Worm (Caenorhabditis elegans) whole organism, L4 larva: Measurements from ENCODE around the gene cpg-19.
A peak's percentile ranks its signal among the peaks of the same experiment; 100 is the strongest.

Experiments
- F26F4.8 ChIP-seq: fragments of 200-800 bp; sonication (Bioruptor generic); conservative IDR thresholded peaks from 2 replicates; pipeline ENCODE4 v1.3.6; 2022; ENCODE audit warnings: missing genetic modification characterization, missing compliant biosample characterization
- R02D3.7 ChIP-seq: fragments of 150-350 bp; sonication (generic microtip); optimal IDR thresholded peaks from 3 replicates; lab custom pipeline; 2014; ENCODE audit warnings: missing biosample characterization, missing genetic modification characterization
- T20F7.1 ChIP-seq: fragments of 200-800 bp; sonication (Bioruptor generic); optimal IDR thresholded peaks from 2 replicates; lab custom pipeline; 2018; ENCODE audit warnings: mild to moderate bottlenecking, missing genetic modification characterization, missing compliant biosample characterization
- Y105C5A.15 ChIP-seq: fragments of 200-800 bp; sonication (Bioruptor generic); IDR thresholded peaks from 2 replicates; pipeline ENCODE4 v1.3.6; 2022; ENCODE audit warnings: missing genetic modification characterization, missing compliant biosample characterization
- Y75B8A.6 ChIP-seq: fragments of 200-800 bp; sonication (Bioruptor generic); IDR thresholded peaks from 2 replicates; pipeline ENCODE4 v1.3.6; 2022; ENCODE audit warnings: missing genetic modification reagents, missing genetic modification characterization, missing compliant biosample characterization
- ZK337.2 ChIP-seq: fragments of 200-800 bp; sonication (Bioruptor generic); IDR thresholded peaks from 2 replicates; pipeline ENCODE4 v1.3.6; 2022; ENCODE audit warnings: missing genetic modification reagents, missing genetic modification characterization, missing compliant biosample characterization
- arid-1 ChIP-seq: fragments of 200-800 bp; sonication (Bioruptor generic); conservative IDR thresholded peaks from 2 replicates; pipeline ENCODE4 v1.3.6; 2022; ENCODE audit warnings: missing genetic modification reagents, missing genetic modification characterization, missing compliant biosample characterization
- attf-4 ChIP-seq: sonication (generic microtip); optimal IDR thresholded peaks from 3 replicates; lab custom pipeline; 2017; ENCODE audit warnings: missing biosample characterization, missing genetic modification characterization
- ceh-44 ChIP-seq: fragments of 200-800 bp; sonication (Bioruptor generic); IDR thresholded peaks from 2 replicates; pipeline ENCODE4 v1.3.6; 2022; ENCODE audit warnings: missing genetic modification reagents, missing genetic modification characterization, missing compliant biosample characterization
- ctbp-1 ChIP-seq: fragments of 200-800 bp; sonication (Bioruptor generic); IDR thresholded peaks from 2 replicates; pipeline ENCODE4 v1.3.6; 2022; ENCODE audit warnings: missing genetic modification reagents, missing genetic modification characterization, missing compliant biosample characterization
- daf-12 ChIP-seq: fragments of 150-350 bp; optimal IDR thresholded peaks from 2 replicates; lab custom pipeline; 2014; ENCODE audit warnings: missing biosample characterization, missing genetic modification reagents, missing genetic modification characterization
- daf-16 ChIP-seq, 3 experiments: sonication (generic microtip); optimal IDR thresholded peaks; 2 replicates each; lab custom pipeline; 2016 to 2017; ENCODE audit warnings: missing genetic modification characterization in 3 of 3, missing genetic modification reagents in 3 of 3, mild to moderate bottlenecking in 2 of 3, missing compliant biosample characterization in 2 of 3, missing biosample characterization in 1 of 3, moderate library complexity in 1 of 3
- daf-8 ChIP-seq: fragments of 200-800 bp; sonication (Bioruptor generic); IDR thresholded peaks from 2 replicates; pipeline ENCODE4 v1.3.6; 2022; ENCODE audit warnings: missing genetic modification characterization, missing compliant biosample characterization
- dmd-6 ChIP-seq: fragments of 200-800 bp; sonication (Bioruptor generic); IDR thresholded peaks from 2 replicates; pipeline ENCODE4 v1.3.6; 2022; ENCODE audit warnings: missing genetic modification reagents, missing genetic modification characterization, missing compliant biosample characterization
- dpl-1 ChIP-seq: fragments of 150-350 bp; optimal IDR thresholded peaks from 2 replicates; lab custom pipeline; 2014; ENCODE audit warnings: missing biosample characterization, missing genetic modification reagents, missing genetic modification characterization
- dve-1 ChIP-seq: sonication (generic microtip); optimal IDR thresholded peaks from 2 replicates; lab custom pipeline; 2017; ENCODE audit warnings: antibody characterized with exemption, mild to moderate bottlenecking, missing genetic modification characterization, missing compliant biosample characterization; ENCODE audit not compliant: insufficient read depth
- egl-27 ChIP-seq: sonication (generic microtip); optimal IDR thresholded peaks from 3 replicates; lab custom pipeline; 2017; ENCODE audit warnings: missing biosample characterization, missing genetic modification reagents, missing genetic modification characterization
- egl-43 ChIP-seq: fragments of 200-800 bp; sonication (Bioruptor generic); IDR thresholded peaks from 2 replicates; pipeline ENCODE4 v1.3.6; 2022; ENCODE audit warnings: missing genetic modification reagents, missing genetic modification characterization, missing compliant biosample characterization
- fkh-10 ChIP-seq: fragments of 150-350 bp; optimal IDR thresholded peaks from 2 replicates; lab custom pipeline; 2014; ENCODE audit warnings: missing biosample characterization, missing genetic modification reagents, missing genetic modification characterization
- hif-1 ChIP-seq, 2 experiments: sonication (generic microtip); optimal IDR thresholded peaks; 2 replicates each; lab custom pipeline; 2016 to 2017; ENCODE audit warnings: missing compliant biosample characterization in 2 of 2, missing genetic modification characterization in 2 of 2, missing genetic modification reagents in 2 of 2, missing genotype in 2 of 2, mild to moderate bottlenecking in 1 of 2
- hlh-11 ChIP-seq: fragments of 200-800 bp; sonication (Bioruptor generic); optimal IDR thresholded peaks from 2 replicates; lab custom pipeline; 2018; ENCODE audit warnings: mild to moderate bottlenecking, missing genetic modification characterization, missing compliant biosample characterization
- hlh-30 ChIP-seq: sonication (generic microtip); optimal IDR thresholded peaks from 2 replicates; lab custom pipeline; 2017; ENCODE audit warnings: antibody characterized with exemption, mild to moderate bottlenecking, missing genetic modification characterization, missing compliant biosample characterization; ENCODE audit not compliant: insufficient read depth
- hmg-1.1 ChIP-seq: fragments of 200-800 bp; sonication (Bioruptor generic); IDR thresholded peaks from 2 replicates; pipeline ENCODE4 v1.3.6; 2022; ENCODE audit warnings: missing genetic modification reagents, missing genetic modification characterization, missing compliant biosample characterization
- lim-7 ChIP-seq: fragments of 200-800 bp; sonication (Bioruptor generic); IDR thresholded peaks from 2 replicates; pipeline ENCODE4 v1.3.6; 2022; ENCODE audit warnings: missing genetic modification characterization, missing compliant biosample characterization
- lin-13 ChIP-seq: fragments of 150-350 bp; optimal IDR thresholded peaks from 2 replicates; lab custom pipeline; 2014; ENCODE audit warnings: missing biosample characterization, missing genetic modification reagents, missing genetic modification characterization
- lin-15B ChIP-seq: fragments of 150-350 bp; sonication (generic microtip); optimal IDR thresholded peaks from 3 replicates; lab custom pipeline; 2014; ENCODE audit warnings: missing biosample characterization, missing genetic modification characterization
- lin-29 ChIP-seq: fragments of 200-800 bp; sonication (Bioruptor generic); IDR thresholded peaks from 2 replicates; pipeline ENCODE4 v1.3.6; 2022; ENCODE audit warnings: missing genetic modification reagents, missing genetic modification characterization, missing compliant biosample characterization
- lin-38 ChIP-seq: fragments of 200-800 bp; sonication (Bioruptor generic); IDR thresholded peaks from 2 replicates; pipeline ENCODE4 v1.3.6; 2022; ENCODE audit warnings: missing genetic modification reagents, missing genetic modification characterization, missing compliant biosample characterization
- madf-9 ChIP-seq: fragments of 200-800 bp; sonication (Bioruptor generic); conservative IDR thresholded peaks from 2 replicates; pipeline ENCODE4 v1.3.6; 2022; ENCODE audit warnings: missing genetic modification reagents, missing genetic modification characterization, missing compliant biosample characterization
- mdt-29 ChIP-seq: fragments of 200-800 bp; sonication (Bioruptor generic); IDR thresholded peaks from 2 replicates; pipeline ENCODE4 v1.3.6; 2022; ENCODE audit warnings: missing genetic modification reagents, missing genetic modification characterization, missing compliant biosample characterization
- mes-2 ChIP-seq: sonication (generic microtip); optimal IDR thresholded peaks from 2 replicates; lab custom pipeline; 2016; ENCODE audit warnings: missing genotype, mild to moderate bottlenecking, missing genetic modification characterization, missing compliant biosample characterization; ENCODE audit not compliant: poor library complexity, severe bottlenecking
- mxl-2 ChIP-seq: fragments of 200-800 bp; sonication (Bioruptor generic); conservative IDR thresholded peaks from 2 replicates; pipeline ENCODE4 v1.3.6; 2022; ENCODE audit warnings: missing genetic modification reagents, missing genetic modification characterization, missing compliant biosample characterization
- mxl-3 ChIP-seq: fragments of 200-800 bp; sonication (Bioruptor generic); optimal IDR thresholded peaks from 2 replicates; lab custom pipeline; 2018; ENCODE audit warnings: mild to moderate bottlenecking, missing genetic modification characterization, missing compliant biosample characterization
- nhr-111 ChIP-seq: fragments of 200-800 bp; sonication (Bioruptor generic); optimal IDR thresholded peaks from 2 replicates; lab custom pipeline; 2018; ENCODE audit warnings: mild to moderate bottlenecking, missing genetic modification characterization, missing compliant biosample characterization
- nhr-237 ChIP-seq: sonication (generic microtip); optimal IDR thresholded peaks from 2 replicates; lab custom pipeline; 2017; ENCODE audit warnings: missing biosample characterization, missing genetic modification characterization
- nhr-25 ChIP-seq: sonication (generic microtip); optimal IDR thresholded peaks from 2 replicates; lab custom pipeline; 2017; ENCODE audit warnings: missing genetic modification characterization, mild to moderate bottlenecking, missing compliant biosample characterization, antibody characterized with exemption, moderate library complexity, borderline replicate concordance; ENCODE audit not compliant: insufficient read depth
- nhr-28 ChIP-seq: fragments of 150-350 bp; optimal IDR thresholded peaks from 2 replicates; lab custom pipeline; 2014; ENCODE audit warnings: missing biosample characterization, missing genetic modification characterization
- nhr-41 ChIP-seq: fragments of 200-800 bp; sonication (Bioruptor generic); IDR thresholded peaks from 2 replicates; pipeline ENCODE4 v1.3.6; 2022; ENCODE audit warnings: missing genetic modification reagents, missing genetic modification characterization, missing compliant biosample characterization
- nhr-42 ChIP-seq: fragments of 200-800 bp; sonication (Bioruptor generic); IDR thresholded peaks from 2 replicates; pipeline ENCODE4 v1.3.6; 2022; ENCODE audit warnings: missing genetic modification characterization, missing compliant biosample characterization
- nhr-76 ChIP-seq: fragments of 150-350 bp; optimal IDR thresholded peaks from 2 replicates; lab custom pipeline; 2014; ENCODE audit warnings: missing biosample characterization, missing genetic modification characterization
- sdz-12 ChIP-seq: fragments of 200-800 bp; sonication (Bioruptor generic); optimal IDR thresholded peaks from 2 replicates; lab custom pipeline; 2018; ENCODE audit warnings: mild to moderate bottlenecking, missing genetic modification characterization, missing compliant biosample characterization
- snpc-1.2 ChIP-seq: fragments of 200-800 bp; sonication (Bioruptor generic); IDR thresholded peaks from 2 replicates; pipeline ENCODE4 v1.3.6; 2022; ENCODE audit warnings: missing genetic modification reagents, missing genetic modification characterization, missing compliant biosample characterization
- spr-1 ChIP-seq: sonication (generic microtip); optimal IDR thresholded peaks from 2 replicates; lab custom pipeline; 2016; ENCODE audit warnings: mild to moderate bottlenecking, missing genetic modification characterization, missing compliant biosample characterization
- tra-1 ChIP-seq: fragments of 200-800 bp; sonication (Bioruptor generic); IDR thresholded peaks from 2 replicates; pipeline ENCODE4 v1.3.6; 2022; ENCODE audit warnings: missing genetic modification reagents, missing genetic modification characterization, missing compliant biosample characterization
- unc-39 ChIP-seq: sonication (generic microtip); optimal IDR thresholded peaks from 2 replicates; lab custom pipeline; 2017; ENCODE audit warnings: missing biosample characterization, missing genetic modification characterization
- vab-7 ChIP-seq: fragments of 200-800 bp; sonication (Bioruptor generic); IDR thresholded peaks from 2 replicates; pipeline ENCODE4 v1.3.6; 2022; ENCODE audit warnings: missing genetic modification reagents, missing genetic modification characterization, missing compliant biosample characterization
- zfp-2 ChIP-seq: sonication (generic microtip); optimal IDR thresholded peaks from 2 replicates; lab custom pipeline; 2016; ENCODE audit warnings: mild to moderate bottlenecking, missing genetic modification characterization, missing compliant biosample characterization
- zfp-3 ChIP-seq: fragments of 200-800 bp; sonication (Bioruptor generic); conservative IDR thresholded peaks from 2 replicates; pipeline ENCODE4 v1.3.6; 2022; ENCODE audit warnings: missing genetic modification reagents, missing genetic modification characterization, missing compliant biosample characterization
- ztf-7 ChIP-seq: fragments of 150-350 bp; optimal IDR thresholded peaks from 2 replicates; lab custom pipeline; 2014; ENCODE audit warnings: missing biosample characterization, missing genetic modification characterization

The cpg-19 gene

ce11 chrX:16590230-16590629 is 31.4 kb upstream of the cpg-19 start (continued):
- TF ChIP-seq Y105C5A.15 (GFP tag; lab: Robert Waterston, UW): no peak
- no peak for TF ChIP-seq nhr-41 (GFP tag; lab: Robert Waterston, UW)
- TF ChIP-seq daf-16 (GFP tag; optimal IDR thresholded peaks at IDR 0.05; lab: Kevin White, UChicago): peak in 1 of 2 experiments; percentile 32
- no peak for TF ChIP-seq daf-16 (tag; optimal IDR thresholded peaks at IDR 0.05; lab: Kevin White, UChicago)
- no peak for TF ChIP-seq lin-15B (tag; lab: Kevin White, UChicago)
- TF ChIP-seq egl-27: no peak
- no peak for TF ChIP-seq attf-4 (tag; lab: Kevin White, UChicago)
- TF ChIP-seq ztf-7 (tag; lab: Kevin White, UChicago): no peak
- TF ChIP-seq arid-1 (GFP tag; lab: Robert Waterston, UW): 0 out of 2 replicates have a peak, but pooled peaks have one; percentile 23
- TF ChIP-seq dmd-6 (GFP tag; lab: Robert Waterston, UW): peak; percentile 46; the same call in 1 of the 2 replicates
- TF ChIP-seq spr-1 (tag; lab: Kevin White, UChicago): no peak
- TF ChIP-seq tra-1: peak; percentile 69; the same call in 1 of the 2 replicates
- TF ChIP-seq ctbp-1: no peak
- 0 out of 2 replicates have a peak, but pooled peaks have one; percentile 12 for TF ChIP-seq mdt-29 (GFP tag; lab: Robert Waterston, UW)
- TF ChIP-seq madf-9 (GFP tag; lab: Robert Waterston, UW): no peak
- TF ChIP-seq daf-8: no peak
- TF ChIP-seq daf-12 (tag; lab: Kevin White, UChicago): no peak
- TF ChIP-seq egl-43 (GFP tag; lab: Robert Waterston, UW): peak; percentile 64
- no peak for TF ChIP-seq nhr-237 (tag; lab: Kevin White, UChicago)
- no peak for TF ChIP-seq mxl-3 (GFP tag; lab: Kevin White, UChicago)
- no peak for TF ChIP-seq Y75B8A.6 (GFP tag; lab: Robert Waterston, UW)
- no peak for TF ChIP-seq zfp-3 (GFP tag; lab: Robert Waterston, UW)
- TF ChIP-seq vab-7 (GFP tag; lab: Robert Waterston, UW): peak; percentile 75
- TF ChIP-seq mxl-2 (GFP tag; lab: Robert Waterston, UW): no peak
- peak; percentile 20 for TF ChIP-seq lin-13 (GFP tag; lab: Kevin White, UChicago)
- peak; percentile 61 for TF ChIP-seq lin-38 (GFP tag; lab: Robert Waterston, UW)
- TF ChIP-seq sdz-12: no peak
- no peak for TF ChIP-seq hmg-1.1 (GFP tag; lab: Robert Waterston, UW)
- TF ChIP-seq lin-29: no peak
- TF ChIP-seq nhr-25 (tag; lab: Kevin White, UChicago): no peak
- TF ChIP-seq mes-2: no peak
- TF ChIP-seq, all 104 proteins: peak for 16

- TF ChIP-seq R02D3.7 (tag; lab: Kevin White, UChicago): no peak
- TF ChIP-seq dpl-1: peak; percentile 24
- TF ChIP-seq hlh-30 (tag; lab: Kevin White, UChicago): peak; percentile 58
- peak; percentile 85 for TF ChIP-seq snpc-1.2 (GFP tag; lab: Robert Waterston, UW)
- no peak for TF ChIP-seq dve-1 (tag; lab: Kevin White, UChicago)
- TF ChIP-seq madf-9 (GFP tag; lab: Robert Waterston, UW): peak; percentile 81
- TF ChIP-seq ZK337.2: peak; percentile 72
- TF ChIP-seq nhr-42 (GFP tag; lab: Robert Waterston, UW): peak; percentile 84
- no peak for TF ChIP-seq fkh-10 (GFP tag; lab: Kevin White, UChicago)
- TF ChIP-seq zfp-2: peak; percentile 1
- peak; percentile 24 for TF ChIP-seq nhr-28 (tag; lab: Kevin White, UChicago)
- no peak for TF ChIP-seq lin-38 (GFP tag; lab: Robert Waterston, UW)
- TF ChIP-seq unc-39 (tag; lab: Kevin White, UChicago): no peak
- TF ChIP-seq hmg-1.1 (GFP tag; lab: Robert Waterston, UW): peak; percentile 92
- TF ChIP-seq attf-4 (tag; lab: Kevin White, UChicago): no peak
- TF ChIP-seq nhr-76: no peak
- no peak for TF ChIP-seq nhr-111 (GFP tag; lab: Kevin White, UChicago)
- TF ChIP-seq lim-7: peak; percentile 90
- peak; percentile 75 for TF ChIP-seq F26F4.8 (GFP tag; lab: Robert Waterston, UW)
- TF ChIP-seq ceh-44 (GFP tag; lab: Robert Waterston, UW): peak; percentile 68
- TF ChIP-seq hlh-11 (tag; lab: Kevin White, UChicago): peak; percentile 67
- no peak for TF ChIP-seq T20F7.1
- peak; percentile 50 for TF ChIP-seq mxl-3 (GFP tag; lab: Kevin White, UChicago)
- TF ChIP-seq hif-1 (tag; optimal IDR thresholded peaks at IDR 0.05; lab: Kevin White, UChicago): peak in 1 of 2 experiments; percentile 53
Measured at ce11 chrX:16590803-16591202, 30.8 kb upstream of the cpg-19 start.
